Worm (Caenorhabditis elegans) whole organism, dauer: ENCODE measurements around the gene Y39E4A.1.

Experiments
- unc-62 ChIP-seq: sonication (generic microtip); optimal IDR thresholded peaks from 2 replicates; lab custom pipeline; 2017; ENCODE audit warnings: missing biosample characterization, missing genetic modification reagents, missing genetic modification characterization

The Y39E4A.1 gene

DNA sequence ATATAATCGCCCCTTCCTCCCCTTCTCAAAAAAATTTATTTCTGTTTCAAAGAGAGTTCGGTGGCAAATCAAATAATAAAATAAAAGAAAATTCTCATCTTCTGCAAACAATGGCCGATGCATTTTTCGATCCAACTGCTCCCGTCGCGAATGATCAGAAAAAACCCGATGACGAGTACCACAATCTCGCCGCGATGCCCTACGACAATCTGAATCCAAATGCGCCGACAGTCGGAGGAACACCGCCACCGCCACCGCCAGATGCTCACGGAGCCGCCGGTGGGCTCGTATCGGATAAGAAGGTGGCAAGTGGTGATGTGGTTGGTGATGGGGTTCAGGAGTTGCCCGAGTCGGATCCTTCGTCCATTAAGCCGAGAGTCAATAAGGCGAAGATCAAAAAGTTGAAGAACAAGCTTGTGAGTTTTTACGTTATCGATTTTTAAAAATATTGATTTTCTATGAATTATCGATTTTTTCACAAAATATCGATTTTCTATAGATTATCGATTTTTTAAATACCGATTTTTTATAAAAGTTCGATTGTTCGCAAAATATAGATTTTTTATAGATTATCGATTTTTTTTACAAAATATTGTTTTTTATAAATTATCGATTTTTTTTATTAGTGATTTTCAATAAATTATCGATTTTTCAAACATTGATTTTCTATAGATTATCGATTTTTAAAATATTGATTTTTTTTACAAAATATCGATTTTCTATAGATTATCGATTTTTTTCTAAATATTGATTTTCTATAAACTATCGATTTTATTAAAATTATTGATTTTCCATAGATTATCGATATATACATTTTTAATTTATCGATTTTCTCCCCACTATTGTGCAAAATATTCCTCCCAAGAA lies at the start of gene Y39E4A.1:
Gene Y39E4A.1, plus strand, starts transcription at position 51 of the 867 bp plus-strand sequence.
- TF ChIP-seq unc-62 = no peak

- TF ChIP-seq unc-62 = no peak
These were observed 47.2 kb upstream of the Y39E4A.1 start for ce11 chrIII:12904052-12904451.

DNA sequence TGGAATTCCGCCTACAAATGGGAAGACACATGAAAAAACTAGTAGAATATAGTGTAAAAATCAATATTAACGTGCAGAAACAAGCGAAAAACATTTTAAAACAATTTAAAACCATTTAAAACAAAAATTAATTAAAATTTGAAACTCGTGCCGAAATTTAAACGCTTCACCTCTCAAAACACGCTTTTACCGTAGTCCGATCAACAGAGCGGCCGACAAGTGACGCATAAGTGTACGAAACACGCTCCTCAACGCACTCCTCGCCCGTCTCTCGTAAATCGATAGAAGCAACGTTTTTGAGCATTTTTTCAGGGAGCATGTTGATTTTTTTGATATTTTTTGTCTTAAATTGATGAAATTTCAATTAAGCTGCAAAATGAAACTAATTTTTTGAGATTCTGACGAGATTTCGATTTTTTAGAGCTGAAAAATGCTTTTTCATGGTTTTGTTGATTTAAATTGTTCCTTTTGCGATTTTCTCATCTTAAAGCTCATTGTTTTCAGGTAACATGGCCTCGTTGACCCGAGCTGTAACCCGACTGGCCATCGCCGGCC lies 46.1 kb upstream of the Y39E4A.1 start, which contains the start of gene cox-5A:
Gene cox-5A, plus strand, starts transcription at position 505 of the 555 bp plus-strand sequence.
- TF ChIP-seq unc-62 = no peak

- no peak for TF ChIP-seq unc-62
These were observed 44.6 kb upstream of the Y39E4A.1 start for ce11 chrIII:12906611-12907037.

DNA sequence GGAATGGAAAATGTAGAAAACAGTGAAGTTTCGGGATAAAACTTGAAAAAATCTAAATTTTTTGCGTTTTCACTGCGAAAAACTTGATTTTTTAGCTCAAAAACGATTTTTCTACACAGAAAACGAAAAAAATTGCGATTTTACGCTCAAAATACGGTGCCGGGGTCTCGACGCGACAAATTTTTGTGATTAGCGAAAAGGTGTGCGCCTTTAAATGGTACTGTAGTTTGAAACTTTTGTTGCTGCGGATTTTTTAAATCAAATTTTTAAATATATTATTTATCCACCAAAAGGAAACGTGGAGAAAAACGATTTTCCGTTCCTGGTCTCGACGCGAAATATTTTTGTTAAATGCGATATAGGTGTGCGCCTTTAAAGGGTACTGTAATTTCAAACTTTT lies 44.0 kb upstream of the Y39E4A.1 start:
- no peak for TF ChIP-seq unc-62

ce11 chrIII:12910365-12910764 lies 40.8 kb upstream of the Y39E4A.1 start, which contains the start of gene flp-14:
Gene flp-14 (plus strand): TSS chrIII:12910510.
- TF ChIP-seq unc-62 = no peak

DNA sequence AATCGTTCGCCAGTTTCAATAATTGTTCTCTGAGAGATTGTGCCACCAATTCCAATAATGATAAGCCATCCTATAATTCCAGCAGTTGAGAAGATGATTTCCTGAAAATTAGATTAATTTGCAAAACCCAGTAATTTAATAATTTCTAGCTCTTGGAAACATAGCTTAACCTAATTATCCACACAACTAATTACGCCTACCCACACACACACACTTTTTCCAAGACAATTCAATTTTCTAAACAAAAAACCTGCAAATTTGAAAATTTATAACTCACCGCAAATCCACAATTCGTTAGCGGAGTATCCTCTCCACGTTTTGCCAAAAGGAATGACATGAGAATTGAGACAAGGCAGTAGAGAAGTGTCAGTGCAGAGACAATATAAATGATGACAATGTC lies 34.8 kb upstream of the Y39E4A.1 start:
- TF ChIP-seq unc-62 = no peak

ce11 chrIII:12917852-12918251 lies 33.4 kb upstream of the Y39E4A.1 start:
- TF ChIP-seq unc-62 = no peak

DNA sequence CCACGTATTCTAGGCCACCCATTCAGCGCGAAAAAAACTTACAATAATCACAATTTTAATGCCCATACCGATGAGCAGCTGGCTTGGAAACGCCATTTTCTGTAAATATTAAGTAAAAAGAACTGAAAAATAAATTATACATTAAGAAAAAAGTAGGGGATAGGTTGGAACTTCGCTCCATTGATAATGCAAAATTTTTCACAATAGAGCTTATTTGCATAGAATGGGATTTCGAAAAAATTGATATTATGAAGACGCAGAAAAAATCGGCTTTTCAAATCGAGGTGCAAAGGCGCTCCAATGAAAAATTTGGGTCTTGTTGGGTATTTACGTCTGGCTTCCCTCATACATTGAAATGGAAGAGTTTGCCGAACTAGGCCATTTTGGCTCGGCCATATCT lies 32.6 kb upstream of the Y39E4A.1 start, which contains the start of gene Y37D8A.16:
Gene Y37D8A.16, minus strand, starts transcription at position 101 of the 400 bp plus-strand sequence.
- TF ChIP-seq unc-62 = no peak

- TF ChIP-seq unc-62 = no peak
These were observed 31.3 kb upstream of the Y39E4A.1 start for ce11 chrIII:12919882-12920281.

DNA sequence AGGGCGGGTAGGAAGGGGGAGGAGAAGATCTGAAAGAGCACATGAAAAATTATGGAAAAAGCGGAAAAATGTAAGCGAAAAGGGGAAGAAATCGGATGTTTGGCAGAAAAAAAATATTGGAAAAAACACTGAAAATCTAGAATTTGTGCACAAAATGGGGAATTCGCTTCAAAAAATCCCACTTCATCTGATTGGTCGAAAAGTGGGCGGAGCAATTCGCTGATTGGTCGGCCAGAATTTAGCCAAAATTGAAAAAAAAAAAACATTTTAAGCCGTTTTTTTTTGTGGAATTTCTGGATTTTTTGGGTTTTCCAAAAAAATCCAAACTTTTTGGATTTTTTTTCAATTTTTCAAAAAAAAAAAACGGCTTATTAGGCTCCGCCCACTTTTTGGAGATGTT lies 30.4 kb upstream of the Y39E4A.1 start:
- TF ChIP-seq unc-62 = no peak

ce11 chrIII:12925947-12926607 lies 25.1 kb upstream of the Y39E4A.1 start, which contains the start of the genes npp-25 and mrps-10:
Gene npp-25 (minus strand): TSS chrIII:12925997.
Gene mrps-10 (plus strand): TSS chrIII:12926557.
- TF ChIP-seq unc-62 = no peak

- no peak for TF ChIP-seq unc-62
These were observed 21.6 kb upstream of the Y39E4A.1 start, which contains the start of gene Y37D8A.19 for ce11 chrIII:12929573-12929972. Gene Y37D8A.19 (plus strand): TSS chrIII:12929873.

- no peak for TF ChIP-seq unc-62
These were observed 20.1 kb upstream of the Y39E4A.1 start for ce11 chrIII:12931108-12931507.

DNA sequence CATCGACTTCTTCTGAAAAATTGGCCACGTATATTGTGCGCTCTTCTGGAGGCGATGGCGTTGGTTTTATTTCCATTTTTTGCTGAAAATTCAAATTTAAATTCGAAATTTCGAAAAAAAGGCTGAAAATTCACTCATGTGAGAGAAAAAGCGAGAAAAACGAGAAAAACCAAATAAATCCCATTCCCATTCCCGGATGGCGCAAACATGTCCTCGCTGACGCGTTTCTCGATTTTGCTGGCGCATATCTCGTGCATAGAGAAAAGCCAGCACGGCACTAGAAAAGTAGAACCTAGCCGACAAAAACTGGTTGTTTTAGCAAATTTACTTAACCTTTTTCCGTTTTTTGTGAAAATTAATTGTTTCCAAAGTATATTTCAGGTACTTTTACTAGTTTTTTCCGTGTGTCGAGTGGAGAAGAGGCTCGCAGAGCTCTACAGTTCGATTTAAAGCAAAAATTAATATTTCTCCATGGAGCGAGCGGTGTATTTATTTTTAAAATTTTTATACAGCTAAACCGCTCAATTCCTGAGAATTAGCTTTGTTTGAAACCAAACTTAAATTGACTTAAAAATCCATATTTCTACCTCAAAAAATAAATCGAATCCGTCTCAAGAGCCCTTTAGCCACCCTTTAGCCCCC lies 19.3 kb upstream of the Y39E4A.1 start, which contains the start of gene rbm-7:
Gene rbm-7, minus strand, starts transcription at position 82 of the 642 bp plus-strand sequence.
- TF ChIP-seq unc-62 = no peak

DNA sequence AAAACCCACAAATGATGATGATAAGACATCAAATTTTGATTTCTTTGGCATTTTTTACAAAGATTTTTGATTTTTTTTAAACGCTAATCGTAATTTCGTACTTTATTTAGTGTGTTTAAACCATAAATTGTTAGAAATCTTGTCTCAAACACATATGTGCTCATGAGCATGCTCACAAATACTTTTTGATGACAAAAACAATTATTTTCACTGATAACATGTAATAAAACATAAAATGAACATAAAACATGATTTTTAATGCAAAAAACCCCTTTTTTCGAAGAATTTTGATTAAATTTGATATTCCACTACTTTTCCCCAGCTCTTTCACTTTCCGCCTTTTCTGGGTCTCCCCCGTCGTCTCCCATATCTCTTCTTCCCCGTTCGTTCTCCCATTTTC lies 18.4 kb upstream of the Y39E4A.1 start:
- no peak for TF ChIP-seq unc-62
